Fruit fly (Drosophila melanogaster) whole organism, embryonic: ENCODE data around the gene CG17744.

ENCODE experiments used
- CG12104 ChIP-seq: fragments of 200-800 bp; sonication (Bioruptor generic); optimal IDR thresholded peaks from 3 replicates; lab custom pipeline; 2016; ENCODE audit warnings: missing biosample characterization, missing genetic modification characterization
- CG13624 ChIP-seq: fragments of 200-800 bp; sonication (Bioruptor generic); optimal IDR thresholded peaks from 2 replicates; lab custom pipeline; 2016; ENCODE audit warnings: missing biosample characterization, missing genetic modification characterization
- CG14050 ChIP-seq: fragments of 200-800 bp; sonication (Bioruptor generic); IDR thresholded peaks from 3 replicates; pipeline ENCODE4 v1.3.6; 2022; ENCODE audit warnings: missing biosample characterization, missing genetic modification characterization
- CG15514 ChIP-seq: fragments of 200-800 bp; sonication (Bioruptor generic); optimal IDR thresholded peaks from 3 replicates; lab custom pipeline; 2017; ENCODE audit warnings: missing biosample characterization, missing genetic modification characterization, mild to moderate bottlenecking, moderate library complexity, missing genetic modification reagents
- CG15601 ChIP-seq: fragments of 200-800 bp; sonication (Bioruptor generic); optimal IDR thresholded peaks from 3 replicates; lab custom pipeline; 2019; ENCODE audit warnings: missing biosample characterization, mild to moderate bottlenecking, missing genetic modification characterization, moderate library complexity
- CG1647 ChIP-seq: fragments of 200-800 bp; sonication (Bioruptor generic); optimal IDR thresholded peaks from 3 replicates; lab custom pipeline; 2016; ENCODE audit warnings: missing biosample characterization, missing genetic modification characterization
- CG1832 ChIP-seq: fragments of 200-800 bp; sonication (Bioruptor generic); optimal IDR thresholded peaks from 2 replicates; lab custom pipeline; 2017; ENCODE audit warnings: missing biosample characterization, mild to moderate bottlenecking, missing genetic modification characterization, inconsistent platforms
- CG2116 ChIP-seq: fragments of 200-800 bp; sonication (Bioruptor generic); optimal IDR thresholded peaks from 3 replicates; lab custom pipeline; 2018; ENCODE audit warnings: missing biosample characterization, mild to moderate bottlenecking, missing genetic modification characterization
- CG3163 ChIP-seq: fragments of 200-800 bp; sonication (Bioruptor generic); optimal IDR thresholded peaks from 3 replicates; lab custom pipeline; 2016; ENCODE audit warnings: missing biosample characterization, missing genetic modification characterization
- CG33213 ChIP-seq: fragments of 200-800 bp; sonication (Bioruptor generic); optimal IDR thresholded peaks from 3 replicates; lab custom pipeline; 2016; ENCODE audit warnings: missing biosample characterization, missing genetic modification characterization
- CG4617 ChIP-seq: fragments of 200-800 bp; sonication (Bioruptor generic); optimal IDR thresholded peaks from 3 replicates; lab custom pipeline; 2016; ENCODE audit warnings: missing biosample characterization, missing genetic modification characterization, borderline replicate concordance
- CG4730 ChIP-seq: fragments of 200-800 bp; sonication (Bioruptor generic); IDR thresholded peaks from 2 replicates; pipeline ENCODE4 v1.3.6; 2022; ENCODE audit warnings: missing biosample characterization, missing genetic modification characterization
- CG5953 ChIP-seq: fragments of 200-800 bp; sonication (Bioruptor generic); IDR thresholded peaks from 2 replicates; pipeline ENCODE4 v1.3.6; 2022; ENCODE audit warnings: missing biosample characterization, missing genetic modification characterization
- CG6813 ChIP-seq: fragments of 200-800 bp; sonication (Bioruptor generic); optimal IDR thresholded peaks from 2 replicates; lab custom pipeline; 2017; ENCODE audit warnings: missing biosample characterization, missing genetic modification characterization, mild to moderate bottlenecking, moderate library complexity, missing genetic modification reagents
- CG7556 ChIP-seq: fragments of 200-800 bp; sonication (Bioruptor generic); optimal IDR thresholded peaks from 2 replicates; lab custom pipeline; 2017; ENCODE audit warnings: missing biosample characterization, mild to moderate bottlenecking, missing genetic modification characterization
- CG7987 ChIP-seq: fragments of 200-800 bp; sonication (Bioruptor generic); optimal IDR thresholded peaks from 2 replicates; lab custom pipeline; 2018; ENCODE audit warnings: missing biosample characterization, mild to moderate bottlenecking, missing genetic modification characterization, moderate library complexity
- CG8089 ChIP-seq: fragments of 200-800 bp; sonication (Bioruptor generic); optimal IDR thresholded peaks from 3 replicates; lab custom pipeline; 2016; ENCODE audit warnings: missing biosample characterization, missing genetic modification characterization
- CG9215 ChIP-seq: fragments of 200-800 bp; sonication (Bioruptor generic); IDR thresholded peaks from 2 replicates; pipeline ENCODE4 v1.3.6; 2022; ENCODE audit warnings: missing biosample characterization, missing genetic modification characterization
- CG9817 ChIP-seq: fragments of 200-800 bp; sonication (Bioruptor generic); optimal IDR thresholded peaks from 2 replicates; lab custom pipeline; 2018; ENCODE audit warnings: missing biosample characterization, mild to moderate bottlenecking, missing genetic modification characterization, moderate library complexity
- CG9876 ChIP-seq: fragments of 200-800 bp; sonication (Bioruptor generic); optimal IDR thresholded peaks from 2 replicates; lab custom pipeline; 2016; ENCODE audit warnings: missing biosample characterization, missing genetic modification characterization
- CTCF ChIP-seq: fragments of 200-800 bp; sonication (Bioruptor generic); optimal IDR thresholded peaks from 2 replicates; lab custom pipeline; 2017; ENCODE audit warnings: missing biosample characterization, mild to moderate bottlenecking, missing genetic modification characterization, moderate library complexity
- D ChIP-seq, 2 experiments: fragments of 200-800 bp in 1 of 2; fragments of >200 bp in 1 of 2; sonication (Bioruptor generic) in 1 of 2; optimal IDR thresholded peaks; 2 replicates in 1 of 2; 3 replicates in 1 of 2; lab custom pipeline; 2017; ENCODE audit warnings: mild to moderate bottlenecking in 1 of 2, missing biosample characterization in 1 of 2, missing genetic modification characterization in 1 of 2, missing genetic modification reagents in 1 of 2
- GATAe ChIP-seq: fragments of 200-800 bp; sonication (Bioruptor generic); conservative IDR thresholded peaks from 2 replicates; pipeline ENCODE4 v1.3.6; 2022; ENCODE audit warnings: missing biosample characterization, missing genetic modification characterization
- Lpt ChIP-seq: fragments of >200 bp; optimal IDR thresholded peaks from 2 replicates; lab custom pipeline; 2018; ENCODE audit warnings: missing biosample characterization, missing genetic modification characterization
- Meics ChIP-seq: fragments of 200-800 bp; sonication (Bioruptor generic); optimal IDR thresholded peaks from 2 replicates; lab custom pipeline; 2017; ENCODE audit warnings: missing biosample characterization, mild to moderate bottlenecking, missing genetic modification characterization
- NC2α ChIP-seq: fragments of 200-800 bp; sonication (Bioruptor generic); optimal IDR thresholded peaks from 2 replicates; lab custom pipeline; 2016; ENCODE audit warnings: missing biosample characterization, missing genetic modification characterization
- NFAT ChIP-seq: fragments of 200-800 bp; sonication (Bioruptor generic); IDR thresholded peaks from 2 replicates; pipeline ENCODE4 v1.3.6; 2022; ENCODE audit warnings: missing biosample characterization, missing genetic modification characterization
- Nf-YA ChIP-seq: fragments of 200-800 bp; sonication (Bioruptor generic); IDR thresholded peaks from 2 replicates; pipeline ENCODE4 v1.3.6; 2022; ENCODE audit warnings: missing biosample characterization, missing genetic modification characterization
- Opbp ChIP-seq: fragments of 200-800 bp; sonication (Bioruptor generic); IDR thresholded peaks from 3 replicates; pipeline ENCODE4 v1.3.6; 2022; ENCODE audit warnings: missing biosample characterization, missing genetic modification characterization; ENCODE audit not compliant: partially characterized antibody
- Rfx ChIP-seq: fragments of 200-800 bp; sonication (Bioruptor generic); IDR thresholded peaks from 2 replicates; pipeline ENCODE4 v1.3.6; 2022; ENCODE audit warnings: missing biosample characterization, missing genetic modification characterization
- Tbp ChIP-seq: fragments of >200 bp; optimal IDR thresholded peaks from 2 replicates; lab custom pipeline; 2018; ENCODE audit warnings: missing biosample characterization, missing genetic modification characterization
- Trl ChIP-seq, 3 experiments: fragments of >200 bp in 2 of 3; fragments of 200-800 bp in 1 of 3; sonication (Bioruptor generic) in 1 of 3; optimal IDR thresholded peaks; 2 replicates in 1 of 3; 3 replicates in 2 of 3; lab custom pipeline; 2016 to 2017; ENCODE audit warnings: missing biosample characterization in 1 of 3, missing genetic modification characterization in 1 of 3
- ara ChIP-seq: fragments of 200-800 bp; sonication (Bioruptor generic); IDR thresholded peaks from 2 replicates; pipeline ENCODE4 v1.3.6; 2022; ENCODE audit warnings: missing biosample characterization, missing genetic modification characterization
- ase ChIP-seq: fragments of 200-800 bp; sonication (Bioruptor generic); IDR thresholded peaks from 3 replicates; pipeline ENCODE4 v1.3.6; 2022; ENCODE audit warnings: missing biosample characterization, missing genetic modification characterization
- chinmo ChIP-seq: fragments of 200-800 bp; sonication (Bioruptor generic); IDR thresholded peaks from 4 replicates; pipeline ENCODE4 v1.3.6; 2022; ENCODE audit warnings: missing biosample characterization, missing genetic modification characterization; ENCODE audit not compliant: partially characterized antibody
- crc ChIP-seq: fragments of 200-800 bp; sonication (Bioruptor generic); optimal IDR thresholded peaks from 2 replicates; lab custom pipeline; 2016; ENCODE audit warnings: missing biosample characterization, missing genetic modification characterization
- crp ChIP-seq, 2 experiments: fragments of 200-800 bp; sonication (Bioruptor generic); optimal IDR thresholded peaks; 2 replicates in 1 of 2; 3 replicates in 1 of 2; lab custom pipeline; 2017; ENCODE audit warnings: missing biosample characterization in 2 of 2, missing genetic modification characterization in 2 of 2, mild to moderate bottlenecking in 1 of 2, moderate library complexity in 1 of 2
- dati ChIP-seq: fragments of 200-800 bp; sonication (Bioruptor generic); IDR thresholded peaks from 2 replicates; pipeline ENCODE4 v1.3.6; 2022; ENCODE audit warnings: missing biosample characterization, missing genetic modification characterization
- dmrt99B ChIP-seq: fragments of 200-800 bp; sonication (Bioruptor generic); optimal IDR thresholded peaks from 2 replicates; lab custom pipeline; 2018; ENCODE audit warnings: missing biosample characterization, mild to moderate bottlenecking, missing genetic modification characterization, moderate library complexity
- exex ChIP-seq: fragments of 200-800 bp; sonication (Bioruptor generic); optimal IDR thresholded peaks from 4 replicates; lab custom pipeline; 2018; ENCODE audit warnings: missing biosample characterization, mild to moderate bottlenecking, missing genetic modification characterization, moderate library complexity
- fd3F ChIP-seq: fragments of 200-800 bp; sonication (Bioruptor generic); optimal IDR thresholded peaks from 2 replicates; lab custom pipeline; 2018; ENCODE audit warnings: missing biosample characterization, mild to moderate bottlenecking, missing genetic modification characterization, moderate library complexity
- fu2 ChIP-seq: fragments of 200-800 bp; sonication (Bioruptor generic); optimal IDR thresholded peaks from 2 replicates; lab custom pipeline; 2016; ENCODE audit warnings: missing biosample characterization, missing genetic modification characterization
- gce ChIP-seq: fragments of 200-800 bp; sonication (Bioruptor generic); IDR thresholded peaks from 3 replicates; pipeline ENCODE4 v1.3.6; 2022; ENCODE audit warnings: missing biosample characterization, missing genetic modification characterization
- grn ChIP-seq: fragments of 200-800 bp; sonication (Bioruptor generic); optimal IDR thresholded peaks from 3 replicates; lab custom pipeline; 2017; ENCODE audit warnings: missing biosample characterization, missing genetic modification characterization
- h ChIP-seq: fragments of >200 bp; optimal IDR thresholded peaks from 2 replicates; lab custom pipeline; 2017
- her ChIP-seq: fragments of 200-800 bp; sonication (Bioruptor generic); optimal IDR thresholded peaks from 2 replicates; lab custom pipeline; 2016; ENCODE audit warnings: missing biosample characterization, missing genetic modification characterization
- pros ChIP-seq: fragments of 200-800 bp; sonication (Bioruptor generic); optimal IDR thresholded peaks from 3 replicates; lab custom pipeline; 2019; ENCODE audit warnings: missing biosample characterization, mild to moderate bottlenecking, missing genetic modification characterization, moderate library complexity
- sisA ChIP-seq: fragments of 200-800 bp; sonication (Bioruptor generic); IDR thresholded peaks from 2 replicates; pipeline ENCODE4 v1.3.6; 2022; ENCODE audit warnings: missing biosample characterization, missing genetic modification characterization
- so ChIP-seq: fragments of 200-800 bp; sonication (Bioruptor generic); IDR thresholded peaks from 3 replicates; pipeline ENCODE4 v1.3.6; 2022; ENCODE audit warnings: missing biosample characterization, missing genetic modification characterization
- tup ChIP-seq: fragments of 200-800 bp; sonication (Bioruptor generic); optimal IDR thresholded peaks from 2 replicates; lab custom pipeline; 2016; ENCODE audit warnings: missing biosample characterization, mild to moderate bottlenecking, missing genetic modification characterization, moderate library complexity
- vnd ChIP-seq: fragments of 200-800 bp; sonication (Bioruptor generic); IDR thresholded peaks from 3 replicates; pipeline ENCODE4 v1.3.6; 2022; ENCODE audit warnings: missing biosample characterization, missing genetic modification characterization; ENCODE audit not compliant: partially characterized antibody
- zen2 ChIP-seq: fragments of 200-800 bp; sonication (Bioruptor generic); IDR thresholded peaks from 3 replicates; pipeline ENCODE4 v1.3.6; 2022; ENCODE audit warnings: missing biosample characterization, missing genetic modification characterization; ENCODE audit not compliant: partially characterized antibody

The CG17744 gene

DNA sequence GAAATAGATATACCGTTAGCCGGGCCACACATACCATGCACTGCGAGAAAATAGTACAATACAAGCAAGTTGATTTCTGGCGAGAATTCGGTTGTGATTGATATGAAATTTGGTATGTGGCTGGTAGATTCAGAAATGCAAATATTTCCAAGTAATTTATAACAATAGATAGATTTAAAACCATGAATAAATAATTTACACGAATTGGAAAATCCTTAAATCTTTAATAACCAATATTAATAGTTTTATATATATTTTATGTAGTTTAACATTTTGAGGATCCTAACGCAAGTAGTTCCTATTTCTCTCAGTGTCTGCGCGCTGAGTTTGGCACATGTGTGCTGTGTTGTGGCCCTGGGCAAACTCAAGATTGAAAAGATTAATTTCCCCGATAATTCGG, 44.8 kb downstream of the CG17744 start (continued):
- TF ChIP-seq h (lab: Kevin White, UChicago) = no peak
- TF ChIP-seq zen2 (GFP tag; lab: Robert Waterston, UW) = no peak
- no peak for TF ChIP-seq her
- TF ChIP-seq fd3F (GFP tag; lab: Kevin White, UChicago) = no peak
- no peak for TF ChIP-seq GATAe (GFP tag; lab: Robert Waterston, UW)
- TF ChIP-seq D (optimal IDR thresholded peaks at IDR 0.05; lab: Kevin White, UChicago) = no peak
- peak; percentile 66 for TF ChIP-seq D (GFP tag; optimal IDR thresholded peaks at IDR 0.05; lab: Kevin White, UChicago)
- no peak for TF ChIP-seq crc (GFP tag; lab: Kevin White, UChicago)
- no peak for TF ChIP-seq CG9817 (tag; lab: Kevin White, UChicago)
- peak; percentile 61 for TF ChIP-seq sisA (GFP tag; lab: Robert Waterston, UW)
- peak; percentile 12 for TF ChIP-seq CG6813 (GFP tag; lab: Kevin White, UChicago)
- TF ChIP-seq Lpt (GFP tag; lab: Kevin White, UChicago) = no peak
- TF ChIP-seq CG9876 (GFP tag; lab: Kevin White, UChicago) = no peak
- no peak for TF ChIP-seq CG7987
- no peak for TF ChIP-seq NC2α (GFP tag; lab: Kevin White, UChicago)
- no peak for TF ChIP-seq CG1832 (GFP tag; lab: Kevin White, UChicago)
- TF ChIP-seq ara (GFP tag; lab: Robert Waterston, UW) = peak; percentile 50; the same call in 1 of the 2 replicates
- TF ChIP-seq CG3163 = no peak
- TF ChIP-seq CG13624 (GFP tag; lab: Kevin White, UChicago) = no peak
- TF ChIP-seq Meics (GFP tag; lab: Kevin White, UChicago) = no peak
- TF ChIP-seq Rfx (GFP tag; lab: Robert Waterston, UW) = no peak
- peak; percentile 60 for TF ChIP-seq CG7556 (GFP tag; lab: Kevin White, UChicago)
- TF ChIP-seq CTCF (GFP tag; lab: Kevin White, UChicago) = no peak
- no peak for TF ChIP-seq so
- peak; percentile 40 for TF ChIP-seq CG12104 (GFP tag; lab: Kevin White, UChicago)
- TF ChIP-seq pros (GFP tag; lab: Kevin White, UChicago) = no peak
- no peak for TF ChIP-seq gce
- TF ChIP-seq CG15601 = peak; percentile 15
- no peak for TF ChIP-seq dati (GFP tag; lab: Robert Waterston, UW)
- TF ChIP-seq CG4730 (GFP tag; lab: Robert Waterston, UW) = no peak
- TF ChIP-seq tup (GFP tag; lab: Kevin White, UChicago) = no peak
- TF ChIP-seq chinmo = no peak
- no peak for TF ChIP-seq ase (GFP tag; lab: Robert Waterston, UW)
- TF ChIP-seq CG1647 (GFP tag; lab: Kevin White, UChicago) = no peak
- TF ChIP-seq CG33213 (GFP tag; lab: Kevin White, UChicago) = no peak
- no peak for TF ChIP-seq crp (GFP tag; optimal IDR thresholded peaks at IDR 0.05; lab: Kevin White, UChicago)
- no peak for TF ChIP-seq CG15514 (GFP tag; lab: Kevin White, UChicago)
- no peak for TF ChIP-seq vnd (GFP tag; lab: Robert Waterston, UW)
- TF ChIP-seq Trl (optimal IDR thresholded peaks at IDR 0.05; lab: Kevin White, UChicago) = no peak
- TF ChIP-seq Trl (GFP tag; optimal IDR thresholded peaks at IDR 0.05; lab: Kevin White, UChicago) = peak; percentile 52
- TF ChIP-seq Nf-YA = no peak
- no peak for TF ChIP-seq CG9215 (GFP tag; lab: Robert Waterston, UW)
- TF ChIP-seq dmrt99B (tag; lab: Kevin White, UChicago) = peak; percentile 39
- no peak for TF ChIP-seq NFAT (GFP tag; lab: Robert Waterston, UW)
- no peak for TF ChIP-seq grn (GFP tag; lab: Kevin White, UChicago)
- no peak for TF ChIP-seq fu2 (GFP tag; lab: Kevin White, UChicago)
- TF ChIP-seq CG14050 = no peak
- TF ChIP-seq Opbp = no peak
- no peak for TF ChIP-seq CG5953
- no peak for TF ChIP-seq CG8089 (GFP tag; lab: Kevin White, UChicago)
- TF ChIP-seq CG2116 = peak; percentile 5
- TF ChIP-seq CG4617 (GFP tag; lab: Kevin White, UChicago) = no peak
- TF ChIP-seq exex (tag; lab: Kevin White, UChicago) = no peak
- TF ChIP-seq Tbp = no peak
